Worm (Caenorhabditis elegans) whole organism, L3 larva: Measurements from ENCODE around the gene C49H3.3.
A peak's percentile ranks its signal among the peaks of the same experiment; 100 is the strongest.

ENCODE experiments used
- ama-1 ChIP-seq: fragments of 150-350 bp; optimal IDR thresholded peaks from 2 replicates; lab custom pipeline; 2018
- ceh-28 ChIP-seq: fragments of 150-350 bp; optimal IDR thresholded peaks from 2 replicates; lab custom pipeline; 2014; ENCODE audit warnings: missing biosample characterization, missing genetic modification reagents, missing genetic modification characterization
- ceh-9 ChIP-seq: sonication (generic microtip); optimal IDR thresholded peaks from 2 replicates; lab custom pipeline; 2018; ENCODE audit warnings: missing biosample characterization, missing genetic modification characterization
- egl-27 ChIP-seq: sonication (generic microtip); optimal IDR thresholded peaks from 4 replicates; lab custom pipeline; 2017; ENCODE audit warnings: missing biosample characterization, missing genetic modification reagents, missing genetic modification characterization
- egl-5 ChIP-seq: fragments of 150-350 bp; optimal IDR thresholded peaks from 2 replicates; lab custom pipeline; 2017; ENCODE audit warnings: missing biosample characterization, missing genetic modification reagents, missing genetic modification characterization, inconsistent platforms
- elt-1 ChIP-seq: fragments of 150-350 bp; optimal IDR thresholded peaks from 2 replicates; lab custom pipeline; 2014; ENCODE audit warnings: missing biosample characterization, missing genetic modification characterization
- elt-2 ChIP-seq: sonication (generic microtip); optimal IDR thresholded peaks from 2 replicates; lab custom pipeline; 2016; ENCODE audit warnings: missing genetic modification reagents, mild to moderate bottlenecking, missing genetic modification characterization, missing compliant biosample characterization
- elt-3 ChIP-seq, 3 experiments: fragments of 150-350 bp in 1 of 3; sonication (generic microtip) in 2 of 3; optimal IDR thresholded peaks; 2 replicates in 2 of 3; 4 replicates in 1 of 3; lab custom pipeline; 2014 to 2017; ENCODE audit warnings: missing biosample characterization in 3 of 3, missing genetic modification characterization in 3 of 3
- fkh-10 ChIP-seq: sonication (generic microtip); optimal IDR thresholded peaks from 2 replicates; lab custom pipeline; 2017; ENCODE audit warnings: missing biosample characterization, missing genetic modification reagents, missing genetic modification characterization
- fkh-2 ChIP-seq: fragments of 150-350 bp; optimal IDR thresholded peaks from 2 replicates; lab custom pipeline; 2014; ENCODE audit warnings: missing biosample characterization, missing genetic modification reagents, missing genetic modification characterization
- fos-1 ChIP-seq: fragments of 150-350 bp; optimal IDR thresholded peaks from 2 replicates; lab custom pipeline; 2014; ENCODE audit warnings: missing biosample characterization, missing genetic modification characterization
- hmg-11 ChIP-seq: sonication (generic microtip); optimal IDR thresholded peaks from 2 replicates; lab custom pipeline; 2016; ENCODE audit warnings: missing genetic modification characterization, missing compliant biosample characterization
- jun-1 ChIP-seq: fragments of 150-350 bp; optimal IDR thresholded peaks from 2 replicates; lab custom pipeline; 2014; ENCODE audit warnings: missing biosample characterization, missing genetic modification reagents, missing genetic modification characterization
- lin-15B ChIP-seq: fragments of 150-350 bp; optimal IDR thresholded peaks from 2 replicates; lab custom pipeline; 2014; ENCODE audit warnings: missing biosample characterization, missing genetic modification characterization
- lin-39 ChIP-seq: fragments of 150-350 bp; optimal IDR thresholded peaks from 2 replicates; lab custom pipeline; 2018; ENCODE audit warnings: missing biosample characterization, missing genetic modification reagents, missing genetic modification characterization
- mdl-1 ChIP-seq: fragments of 150-350 bp; optimal IDR thresholded peaks from 2 replicates; lab custom pipeline; 2014; ENCODE audit warnings: missing biosample characterization, missing genetic modification characterization
- mml-1 ChIP-seq: fragments of 150-350 bp; sonication (generic microtip); optimal IDR thresholded peaks from 3 replicates; lab custom pipeline; 2014; ENCODE audit warnings: missing biosample characterization, missing genetic modification characterization
- nfya-1 ChIP-seq: sonication (generic microtip); optimal IDR thresholded peaks from 2 replicates; lab custom pipeline; 2017; ENCODE audit warnings: missing genetic modification characterization, mild to moderate bottlenecking, missing compliant biosample characterization, antibody characterized with exemption, moderate library complexity; ENCODE audit not compliant: insufficient read depth
- nhr-11 ChIP-seq: fragments of 150-350 bp; optimal IDR thresholded peaks from 2 replicates; lab custom pipeline; 2014; ENCODE audit warnings: missing biosample characterization, missing genetic modification characterization
- nhr-12 ChIP-seq: fragments of 150-350 bp; optimal IDR thresholded peaks from 2 replicates; lab custom pipeline; 2014; ENCODE audit warnings: missing biosample characterization, missing genetic modification characterization
- nhr-25 ChIP-seq: sonication (generic microtip); optimal IDR thresholded peaks from 2 replicates; lab custom pipeline; 2017; ENCODE audit warnings: missing biosample characterization, missing genetic modification characterization
- nhr-43 ChIP-seq: sonication (generic microtip); optimal IDR thresholded peaks from 2 replicates; lab custom pipeline; 2016; ENCODE audit warnings: mild to moderate bottlenecking, missing genetic modification characterization, missing compliant biosample characterization; ENCODE audit not compliant: poor library complexity, severe bottlenecking
- nhr-67 ChIP-seq: fragments of 150-350 bp; optimal IDR thresholded peaks from 2 replicates; lab custom pipeline; 2014; ENCODE audit warnings: missing biosample characterization, missing genetic modification characterization
- nhr-76 ChIP-seq: fragments of 150-350 bp; sonication (generic microtip); optimal IDR thresholded peaks from 5 replicates; lab custom pipeline; 2014; ENCODE audit warnings: missing biosample characterization, missing genetic modification characterization
- pha-4 ChIP-seq: fragments of 150-350 bp; optimal IDR thresholded peaks from 2 replicates; lab custom pipeline; 2014; ENCODE audit warnings: missing biosample characterization, missing genetic modification reagents, missing genetic modification characterization
- pqm-1 ChIP-seq: fragments of 150-350 bp; optimal IDR thresholded peaks from 2 replicates; lab custom pipeline; 2017; ENCODE audit warnings: missing biosample characterization, missing genetic modification characterization, inconsistent platforms
- sea-2 ChIP-seq: fragments of 150-350 bp; sonication (generic microtip); optimal IDR thresholded peaks from 4 replicates; lab custom pipeline; 2014; ENCODE audit warnings: missing biosample characterization, missing genetic modification reagents, missing genetic modification characterization
- skn-1 ChIP-seq: fragments of 150-350 bp; optimal IDR thresholded peaks from 2 replicates; lab custom pipeline; 2014; ENCODE audit warnings: missing biosample characterization, missing genetic modification characterization
- unc-39 ChIP-seq: sonication (generic microtip); optimal IDR thresholded peaks from 4 replicates; lab custom pipeline; 2017; ENCODE audit warnings: missing biosample characterization, missing genetic modification characterization
- unc-62 ChIP-seq: fragments of 150-350 bp; sonication (generic microtip); optimal IDR thresholded peaks from 4 replicates; lab custom pipeline; 2014; ENCODE audit warnings: missing biosample characterization, missing genetic modification reagents, missing genetic modification characterization
- zag-1 ChIP-seq: fragments of 150-350 bp; optimal IDR thresholded peaks from 2 replicates; lab custom pipeline; 2014; ENCODE audit warnings: missing biosample characterization, missing genetic modification characterization
- ztf-11 ChIP-seq: fragments of 150-350 bp; optimal IDR thresholded peaks from 2 replicates; lab custom pipeline; 2014; ENCODE audit warnings: missing biosample characterization, missing genetic modification characterization
- ztf-4 ChIP-seq: fragments of 150-350 bp; optimal IDR thresholded peaks from 2 replicates; lab custom pipeline; 2014; ENCODE audit warnings: missing biosample characterization, missing genetic modification characterization

C49H3.3 gene

DNA sequence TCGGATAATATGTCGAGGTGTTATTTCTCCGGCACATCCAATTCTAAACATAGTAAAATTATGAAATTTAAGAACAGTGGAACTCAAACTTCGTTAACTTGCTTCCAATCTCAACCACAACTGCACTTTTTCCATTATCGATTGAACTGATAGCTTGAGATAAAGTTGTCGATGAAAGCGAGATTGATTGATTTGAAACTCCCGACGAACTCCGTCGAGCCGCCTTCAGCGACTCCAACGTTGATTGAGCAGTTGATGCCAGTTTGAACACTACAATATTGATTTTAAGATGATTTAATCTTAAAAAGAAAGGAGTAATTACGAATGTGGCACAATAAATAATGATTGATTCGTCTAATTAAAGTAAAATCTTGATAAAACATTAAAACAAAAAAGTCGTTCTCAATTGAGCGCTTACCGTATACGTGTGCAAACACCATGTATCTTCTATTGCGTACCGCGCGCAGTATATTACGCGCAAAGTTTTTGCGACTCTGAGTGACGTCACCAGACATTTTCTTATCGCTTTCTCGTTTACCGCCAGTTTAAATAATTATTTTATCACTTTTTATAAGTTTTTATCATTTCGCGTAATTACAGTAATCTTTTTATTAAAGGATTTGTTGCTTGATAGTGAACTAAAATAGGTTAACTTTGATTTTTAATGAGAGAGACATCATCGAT is 21.8 kb upstream of the C49H3.3 start, which contains the start of gene arp-11 (continued):
- no peak for TF ChIP-seq fkh-10 (GFP tag; lab: Kevin White, UChicago)
- TF ChIP-seq nhr-11, result no peak
- no peak for TF ChIP-seq unc-62 (GFP tag; lab: Kevin White, UChicago)
- TF ChIP-seq ceh-28, result no peak
- TF ChIP-seq unc-39 (tag; lab: Kevin White, UChicago), result no peak
- peak; percentile 49 for TF ChIP-seq hmg-11 (tag; lab: Kevin White, UChicago)
- no peak for TF ChIP-seq sea-2
- TF ChIP-seq elt-1 (tag; lab: Kevin White, UChicago), result no peak
- TF ChIP-seq elt-2 (tag; lab: Kevin White, UChicago), result peak; percentile 96
- no peak for TF ChIP-seq fos-1 (tag; lab: Kevin White, UChicago)
- peak; percentile 11 for TF ChIP-seq nhr-43 (tag; lab: Kevin White, UChicago)
- peak; percentile 75 for TF ChIP-seq nhr-25 (tag; lab: Kevin White, UChicago)
- no peak for TF ChIP-seq zag-1 (tag; lab: Kevin White, UChicago)
- TF ChIP-seq egl-5 (tag; lab: Kevin White, UChicago), result peak; percentile 61
- TF ChIP-seq ztf-4 (tag; lab: Kevin White, UChicago), result no peak
- TF ChIP-seq mml-1 (tag; lab: Kevin White, UChicago), result no peak
- TF ChIP-seq, all 47 proteins: peak for 14

DNA sequence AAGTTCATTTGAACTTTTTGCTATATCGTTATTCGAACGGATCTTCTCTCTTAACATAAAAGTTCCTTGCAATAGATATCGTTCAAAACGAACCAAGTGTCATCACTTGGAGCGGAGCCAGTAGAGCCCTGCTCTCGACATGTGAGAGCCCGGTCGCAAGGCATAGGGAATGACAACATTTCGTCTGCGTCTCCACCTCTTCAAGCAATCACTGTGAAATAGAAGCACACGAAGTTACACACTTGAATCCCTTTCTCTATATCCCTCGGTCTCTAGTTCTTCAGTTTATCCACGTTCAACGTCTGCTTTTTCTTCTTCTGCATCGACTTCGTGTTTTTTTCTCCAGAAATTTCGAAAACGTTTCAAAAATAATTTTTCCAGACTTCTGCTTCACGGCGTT is 20.8 kb upstream of the C49H3.3 start, which contains the start of gene C49H3.6:
Gene C49H3.6 (plus strand): TSS at position 380 of the 400 bp plus-strand sequence.
- TF ChIP-seq hmg-11 (tag; lab: Kevin White, UChicago), result peak; percentile 56
- TF ChIP-seq skn-1 (tag; lab: Kevin White, UChicago), result peak; percentile 4
- peak; percentile 68 for TF ChIP-seq nfya-1
- TF ChIP-seq pha-4 (tag; lab: Kevin White, UChicago), result peak; percentile 0
- peak; percentile 25 for TF ChIP-seq lin-39 (tag; lab: Kevin White, UChicago)
- TF ChIP-seq fkh-2, result no peak
- no peak for TF ChIP-seq zag-1 (tag; lab: Kevin White, UChicago)
- TF ChIP-seq lin-15B, result peak; percentile 34

DNA sequence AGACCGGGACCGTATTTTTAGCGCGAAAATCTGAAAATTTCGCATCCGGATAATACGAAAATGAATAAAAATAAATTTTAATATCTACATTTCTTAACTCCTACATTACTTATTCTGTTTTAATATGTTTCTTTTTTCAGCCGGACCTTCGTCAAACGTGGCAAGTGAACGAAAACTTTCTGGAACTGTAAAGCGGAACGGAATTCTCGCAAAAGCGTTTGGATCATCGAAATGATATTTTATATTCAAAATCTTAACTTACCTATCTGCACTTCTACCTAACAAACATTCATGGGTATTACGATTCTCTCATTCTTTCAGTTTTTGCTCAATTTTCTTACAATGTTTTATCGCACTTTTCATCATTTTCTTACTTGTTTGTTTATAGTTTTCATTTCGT is 17.5 kb upstream of the C49H3.3 start:
- no peak for TF ChIP-seq ceh-28
- no peak for TF ChIP-seq ama-1 (lab: Kevin White, UChicago)
- no peak for TF ChIP-seq ztf-11 (tag; lab: Kevin White, UChicago)
- TF ChIP-seq fkh-2, result no peak
- TF ChIP-seq elt-2 (tag; lab: Kevin White, UChicago), result no peak
- no peak for TF ChIP-seq nhr-43 (tag; lab: Kevin White, UChicago)

DNA sequence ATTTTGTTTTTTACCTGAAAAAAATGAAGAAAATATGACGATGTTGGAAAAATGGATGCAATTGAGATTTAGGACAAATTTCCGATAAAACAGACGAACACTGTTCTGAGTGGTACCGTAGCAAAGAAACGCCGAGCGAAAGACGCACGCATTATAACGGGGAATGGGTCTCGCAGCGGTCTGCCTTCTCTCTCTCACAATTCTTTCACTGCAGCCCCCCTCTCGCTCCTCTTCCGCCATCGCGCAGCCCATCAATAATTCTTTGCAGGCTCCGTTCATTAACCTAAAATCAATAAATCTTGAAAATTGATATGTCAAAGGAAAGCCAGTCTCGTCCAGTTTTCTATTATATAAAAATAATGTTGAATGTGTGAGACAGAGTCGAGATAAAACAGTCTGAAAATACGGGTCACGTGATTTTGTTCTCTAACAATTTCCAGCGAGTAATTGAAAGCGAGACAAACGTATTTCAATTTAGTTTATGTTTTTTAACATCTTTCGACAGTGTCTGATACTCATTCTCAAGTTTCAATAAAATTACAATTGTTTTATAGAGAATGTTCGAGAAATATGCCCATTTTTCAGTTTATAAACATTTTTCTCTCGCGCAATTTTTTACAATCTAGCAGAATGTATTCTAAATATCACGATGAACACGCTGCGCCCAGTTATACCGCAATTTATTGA is 14.6 kb upstream of the C49H3.3 start:
- TF ChIP-seq pqm-1 (tag; lab: Kevin White, UChicago) (no peak), ceh-9 (no peak), egl-27 (tag; lab: Kevin White, UChicago) (no peak), jun-1 (tag; lab: Kevin White, UChicago) (no peak), mdl-1 (no peak), elt-3 (tag; optimal IDR thresholded peaks at IDR 0.05; lab: Kevin White, UChicago) (no peak), elt-2 (tag; lab: Kevin White, UChicago) (peak; percentile 22), hmg-11 (tag; lab: Kevin White, UChicago) (peak; percentile 28), pha-4 (tag; lab: Kevin White, UChicago) (peak; percentile 35), mml-1 (tag; lab: Kevin White, UChicago) (no peak), ama-1 (lab: Kevin White, UChicago) (peak; percentile 22), lin-15B (peak; percentile 1), nfya-1 (peak; percentile 35), nhr-12 (no peak), fkh-2 (no peak), ztf-4 (tag; lab: Kevin White, UChicago) (no peak), nhr-67 (no peak), nhr-11 (no peak), nhr-76 (tag; lab: Kevin White, UChicago) (no peak), lin-39 (tag; lab: Kevin White, UChicago) (peak; percentile 73)
